Fruit fly (Drosophila melanogaster): ENCODE measurements around the gene CG17261.

The CG17261 gene

DNA sequence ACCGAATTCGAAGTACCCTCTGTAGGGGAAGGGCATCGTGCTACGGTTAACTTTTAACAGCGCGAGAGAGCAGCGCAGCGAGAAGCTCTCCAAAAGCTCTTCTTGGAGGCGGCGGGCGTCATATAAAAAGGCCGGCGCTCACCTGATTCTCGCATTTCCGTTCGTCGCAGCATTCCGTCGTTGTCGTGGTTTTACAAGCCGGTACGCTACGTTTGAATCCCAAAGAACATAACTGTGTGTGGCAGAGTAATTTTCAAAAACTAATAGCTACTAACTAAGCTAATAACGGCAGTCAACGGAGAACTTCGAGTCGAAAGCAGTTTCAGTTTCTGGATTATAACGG is 14.1 kb downstream of the CG17261 start, which contains the start of gene FASN1 (continued):
- TF ChIP-seq Med (GFP tag) = peak; percentile 92
- no peak for TF ChIP-seq CG12299 (tag; optimal IDR thresholded peaks at IDR 0.05)
- no peak for TF ChIP-seq CG12236 (GFP tag; optimal IDR thresholded peaks at IDR 0.05)
- TF ChIP-seq E2f1 (GFP tag; IDR thresholded peaks at IDR 0.05) = no peak
- TF ChIP-seq CG2120 (GFP tag; optimal IDR thresholded peaks at IDR 0.05) = no peak
- TF ChIP-seq CG17612 (GFP tag; IDR thresholded peaks at IDR 0.05) = no peak
- no peak for TF ChIP-seq CG4360 (GFP tag; IDR thresholded peaks at IDR 0.05)
- no peak for TF ChIP-seq mam (GFP tag; optimal IDR thresholded peaks at IDR 0.05)
- TF ChIP-seq CG12155 (GFP tag; optimal IDR thresholded peaks at IDR 0.05) = no peak
- no peak for TF ChIP-seq Spps (tag; optimal IDR thresholded peaks at IDR 0.05)
- 0 out of 2 replicates have a peak, but pooled peaks have one; percentile 21 for TF ChIP-seq peb (GFP tag; IDR thresholded peaks at IDR 0.05)
- TF ChIP-seq chif (GFP tag; optimal IDR thresholded peaks at IDR 0.05) = no peak
- TF ChIP-seq aop (GFP tag; IDR thresholded peaks at IDR 0.05) = 0 out of 2 replicates have a peak, but pooled peaks have one; percentile 3
- TF ChIP-seq Gug (GFP tag; IDR thresholded peaks at IDR 0.05) = peak; percentile 70; the same call in 2 of the 4 replicates
- no peak for TF ChIP-seq bowl (GFP tag; IDR thresholded peaks at IDR 0.05)
- TF ChIP-seq CG11085 (GFP tag; IDR thresholded peaks at IDR 0.05) = no peak
- TF ChIP-seq CG4404 (GFP tag; IDR thresholded peaks at IDR 0.05) = no peak
- TF ChIP-seq exex (tag; optimal IDR thresholded peaks at IDR 0.05) = no peak
- TF ChIP-seq CG18764 (GFP tag; optimal IDR thresholded peaks at IDR 0.05) = no peak
- TF ChIP-seq Pdp1 (GFP tag; optimal IDR thresholded peaks at IDR 0.05) = no peak
- no peak for TF ChIP-seq Hr51 (GFP tag; optimal IDR thresholded peaks at IDR 0.05)
- no peak for TF ChIP-seq Hr39 (optimal IDR thresholded peaks at IDR 0.05)
- no peak for TF ChIP-seq Usf (GFP tag; optimal IDR thresholded peaks at IDR 0.05)
- TF ChIP-seq Oli (tag; optimal IDR thresholded peaks at IDR 0.05) = no peak
- no peak for TF ChIP-seq eyg (GFP tag; optimal IDR thresholded peaks at IDR 0.05)
- TF ChIP-seq CG18619 (GFP tag; optimal IDR thresholded peaks at IDR 0.05) = no peak
- no peak for TF ChIP-seq CG2116 (GFP tag; optimal IDR thresholded peaks at IDR 0.05)
- TF ChIP-seq CG11398 (GFP tag; optimal IDR thresholded peaks at IDR 0.05) = peak; percentile 27
- TF ChIP-seq ranshi (GFP tag; IDR thresholded peaks at IDR 0.05) = 0 out of 2 replicates have a peak, but pooled peaks have one; percentile 50
- TF ChIP-seq fd96Cb (tag; optimal IDR thresholded peaks at IDR 0.05) = no peak
- TF ChIP-seq emc (GFP tag; optimal IDR thresholded peaks at IDR 0.05) = no peak
- TF ChIP-seq NC2α (GFP tag; optimal IDR thresholded peaks at IDR 0.05) = peak; percentile 11
- TF ChIP-seq jumu (GFP tag; optimal IDR thresholded peaks at IDR 0.05) = no peak
- no peak for TF ChIP-seq sima (GFP tag; optimal IDR thresholded peaks at IDR 0.05)
- no peak for TF ChIP-seq ind (GFP tag; optimal IDR thresholded peaks at IDR 0.05)
- no peak for TF ChIP-seq Sry-β (GFP tag; optimal IDR thresholded peaks at IDR 0.05)
- no peak for TF ChIP-seq CG7745 (tag; optimal IDR thresholded peaks at IDR 0.05)
- TF ChIP-seq HLH54F (GFP tag; optimal IDR thresholded peaks at IDR 0.05) = no peak
- no peak for TF ChIP-seq CG30431 (GFP tag; optimal IDR thresholded peaks at IDR 0.05)
- TF ChIP-seq eve (GFP tag; optimal IDR thresholded peaks at IDR 0.05) = no peak
- TF ChIP-seq CG32532 (GFP tag; IDR thresholded peaks at IDR 0.05) = no peak; the same call in none of the 2 replicates
- no peak for TF ChIP-seq Six4 (GFP tag; optimal IDR thresholded peaks at IDR 0.05)
- no peak for TF ChIP-seq HLHmδ (GFP tag; optimal IDR thresholded peaks at IDR 0.05)
- TF ChIP-seq fd64A (GFP tag; optimal IDR thresholded peaks at IDR 0.05) = no peak
- no peak for TF ChIP-seq al (GFP tag; IDR thresholded peaks at IDR 0.05)
- no peak for TF ChIP-seq ham (GFP tag; IDR thresholded peaks at IDR 0.05)
- peak; percentile 62 for TF ChIP-seq mirr (GFP tag; optimal IDR thresholded peaks at IDR 0.05)
- no peak for TF ChIP-seq PHDP (tag; optimal IDR thresholded peaks at IDR 0.05)
- TF ChIP-seq gro (GFP tag; optimal IDR thresholded peaks at IDR 0.05) = peak; percentile 59
- TF ChIP-seq Max (GFP tag; optimal IDR thresholded peaks at IDR 0.05) = no peak
- no peak for TF ChIP-seq ATbp (GFP tag; optimal IDR thresholded peaks at IDR 0.05)
- no peak for TF ChIP-seq CG14050 (GFP tag; IDR thresholded peaks at IDR 0.05)
- TF ChIP-seq CG12769 (tag; optimal IDR thresholded peaks at IDR 0.05) = no peak
